Fruit fly (Drosophila melanogaster) whole organism, wandering third instar larva: ENCODE data around the gene CG43064.

Experiments
- Abd-B ChIP-seq: fragments of >200 bp; optimal IDR thresholded peaks from 2 replicates; lab custom pipeline; 2017; ENCODE audit warnings: missing biosample characterization, missing genetic modification characterization
- dmrt93B ChIP-seq: fragments of 200-800 bp; sonication (Bioruptor generic); optimal IDR thresholded peaks from 2 replicates; lab custom pipeline; 2018; ENCODE audit warnings: missing biosample characterization, mild to moderate bottlenecking, missing genetic modification characterization
- ey ChIP-seq: fragments of 200-800 bp; sonication (Bioruptor generic); optimal IDR thresholded peaks from 2 replicates; lab custom pipeline; 2016; ENCODE audit warnings: missing biosample characterization, missing genetic modification characterization
- foxo ChIP-seq, 2 experiments: fragments of 200-800 bp; sonication (Bioruptor generic); optimal IDR thresholded peaks; 2 replicates in 1 of 2; 3 replicates in 1 of 2; lab custom pipeline; 2016 to 2017; ENCODE audit warnings: missing biosample characterization in 2 of 2, missing genetic modification characterization in 2 of 2
- pan ChIP-seq: fragments of >200 bp; optimal IDR thresholded peaks from 2 replicates; lab custom pipeline; 2017

dm6 chr3L:11881084-11881483 is 44.6 kb upstream of the CG43064 start, which contains the start of gene CCDC151:
- TF ChIP-seq pan (lab: Kevin White, UChicago) (no peak), foxo (GFP tag; optimal IDR thresholded peaks at IDR 0.05; lab: Kevin White, UChicago) (no peak), ey (GFP tag; lab: Kevin White, UChicago) (no peak), Abd-B (GFP tag; lab: Kevin White, UChicago) (no peak), dmrt93B (GFP tag; lab: Kevin White, UChicago) (no peak)
